Fruit fly (Drosophila melanogaster) whole organism, embryonic: ENCODE data around the gene Rai1.

Source experiments
- CG10462 ChIP-seq: fragments of 200-800 bp; sonication (Bioruptor generic); optimal IDR thresholded peaks from 2 replicates; lab custom pipeline; 2016; ENCODE audit warnings: missing biosample characterization, missing genetic modification characterization
- CG11085 ChIP-seq: fragments of 200-800 bp; sonication (Bioruptor generic); IDR thresholded peaks from 2 replicates; pipeline ENCODE4 v1.3.6; 2022; ENCODE audit warnings: missing biosample characterization, missing genetic modification characterization
- CG11093 ChIP-seq: fragments of 200-800 bp; sonication (Bioruptor generic); IDR thresholded peaks from 3 replicates; pipeline ENCODE4 v1.3.6; 2022; ENCODE audit warnings: missing biosample characterization, missing genetic modification characterization
- CG12219 ChIP-seq: fragments of 200-800 bp; sonication (Bioruptor generic); optimal IDR thresholded peaks from 3 replicates; lab custom pipeline; 2018; ENCODE audit warnings: missing biosample characterization, mild to moderate bottlenecking, missing genetic modification characterization
- CG12769 ChIP-seq: fragments of 200-800 bp; sonication (Bioruptor generic); optimal IDR thresholded peaks from 2 replicates; lab custom pipeline; 2019; ENCODE audit warnings: missing biosample characterization, mild to moderate bottlenecking, missing genetic modification characterization, moderate library complexity
- CG14441 ChIP-seq: fragments of 200-800 bp; sonication (Bioruptor generic); IDR thresholded peaks from 2 replicates; pipeline ENCODE4 v1.3.6; 2022; ENCODE audit warnings: missing biosample characterization, missing genetic modification characterization
- CG30020 ChIP-seq: fragments of 200-800 bp; optimal IDR thresholded peaks from 2 replicates; lab custom pipeline; 2019; ENCODE audit warnings: missing biosample characterization, mild to moderate bottlenecking, missing genetic modification characterization, moderate library complexity
- CG3065 ChIP-seq: fragments of 200-800 bp; sonication (Bioruptor generic); optimal IDR thresholded peaks from 2 replicates; lab custom pipeline; 2016; ENCODE audit warnings: missing biosample characterization, missing genetic modification characterization
- CG3281 ChIP-seq: fragments of 200-800 bp; sonication (Bioruptor generic); optimal IDR thresholded peaks from 3 replicates; lab custom pipeline; 2017; ENCODE audit warnings: missing biosample characterization, mild to moderate bottlenecking, missing genetic modification characterization
- CG6175 ChIP-seq: fragments of 200-800 bp; sonication (Bioruptor generic); IDR thresholded peaks from 3 replicates; pipeline ENCODE4 v1.3.6; 2022; ENCODE audit warnings: missing biosample characterization, missing genetic modification characterization
- CG6791 ChIP-seq: fragments of 200-800 bp; sonication (Bioruptor generic); IDR thresholded peaks from 3 replicates; pipeline ENCODE4 v1.3.6; 2022; ENCODE audit warnings: missing biosample characterization, missing genetic modification characterization; ENCODE audit not compliant: partially characterized antibody
- CTCF ChIP-seq: fragments of 200-800 bp; sonication (Bioruptor generic); optimal IDR thresholded peaks from 2 replicates; lab custom pipeline; 2017; ENCODE audit warnings: missing biosample characterization, mild to moderate bottlenecking, missing genetic modification characterization, moderate library complexity
- CoRest ChIP-seq: fragments of 200-800 bp; sonication (Bioruptor generic); optimal IDR thresholded peaks from 3 replicates; lab custom pipeline; 2018; ENCODE audit warnings: missing biosample characterization, mild to moderate bottlenecking, missing genetic modification characterization, moderate library complexity
- D ChIP-seq, 2 experiments: fragments of 200-800 bp in 1 of 2; fragments of >200 bp in 1 of 2; sonication (Bioruptor generic) in 1 of 2; optimal IDR thresholded peaks; 2 replicates in 1 of 2; 3 replicates in 1 of 2; lab custom pipeline; 2017; ENCODE audit warnings: mild to moderate bottlenecking in 1 of 2, missing biosample characterization in 1 of 2, missing genetic modification characterization in 1 of 2, missing genetic modification reagents in 1 of 2
- Dip2 ChIP-seq: fragments of 200-800 bp; sonication (Bioruptor generic); IDR thresholded peaks from 2 replicates; pipeline ENCODE4 v1.3.6; 2022; ENCODE audit warnings: missing biosample characterization, missing genetic modification characterization
- Dref ChIP-seq: fragments of 200-800 bp; sonication (Bioruptor generic); IDR thresholded peaks from 2 replicates; pipeline ENCODE4 v1.3.6; 2022; ENCODE audit warnings: missing biosample characterization, missing genetic modification characterization
- Drgx ChIP-seq: fragments of 200-800 bp; sonication (Bioruptor generic); IDR thresholded peaks from 2 replicates; pipeline ENCODE4 v1.3.6; 2022; ENCODE audit warnings: missing biosample characterization, missing genetic modification characterization
- HmgZ ChIP-seq: fragments of 200-800 bp; sonication (Bioruptor generic); optimal IDR thresholded peaks from 2 replicates; lab custom pipeline; 2018; ENCODE audit warnings: missing biosample characterization, mild to moderate bottlenecking, missing genetic modification characterization
- Hmr ChIP-seq: fragments of 200-800 bp; sonication (Bioruptor generic); optimal IDR thresholded peaks from 3 replicates; lab custom pipeline; 2017; ENCODE audit warnings: mild to moderate bottlenecking, missing biosample characterization, missing genetic modification reagents, missing genetic modification characterization
- Hr78 ChIP-seq, 2 experiments: fragments of 200-800 bp in 1 of 2; fragments of >200 bp in 1 of 2; sonication (Bioruptor generic) in 1 of 2; optimal IDR thresholded peaks; 2 replicates each; lab custom pipeline; 2017 to 2019; ENCODE audit warnings: missing biosample characterization in 2 of 2, missing genetic modification characterization in 2 of 2, mild to moderate bottlenecking in 1 of 2, moderate library complexity in 1 of 2
- NC2β ChIP-seq: fragments of 200-800 bp; sonication (Bioruptor generic); optimal IDR thresholded peaks from 2 replicates; lab custom pipeline; 2016; ENCODE audit warnings: missing biosample characterization, missing genetic modification characterization
- Nf-YA ChIP-seq: fragments of 200-800 bp; sonication (Bioruptor generic); IDR thresholded peaks from 2 replicates; pipeline ENCODE4 v1.3.6; 2022; ENCODE audit warnings: missing biosample characterization, missing genetic modification characterization
- Scr ChIP-seq: fragments of 200-800 bp; sonication (Bioruptor generic); IDR thresholded peaks from 2 replicates; pipeline ENCODE4 v1.3.6; 2022; ENCODE audit warnings: missing biosample characterization, missing genetic modification characterization; ENCODE audit not compliant: partially characterized antibody
- Six4 ChIP-seq: fragments of 200-800 bp; sonication (Bioruptor generic); optimal IDR thresholded peaks from 2 replicates; lab custom pipeline; 2016; ENCODE audit warnings: missing biosample characterization, missing genetic modification characterization
- Ssrp ChIP-seq: fragments of 200-800 bp; sonication (Bioruptor generic); optimal IDR thresholded peaks from 2 replicates; lab custom pipeline; 2018; ENCODE audit warnings: missing biosample characterization, mild to moderate bottlenecking, missing genetic modification characterization, moderate library complexity
- TFAM ChIP-seq: fragments of 200-800 bp; sonication (Bioruptor generic); optimal IDR thresholded peaks from 2 replicates; lab custom pipeline; 2017; ENCODE audit warnings: missing biosample characterization, missing genetic modification characterization, inconsistent platforms
- btn ChIP-seq: fragments of 200-800 bp; sonication (Bioruptor generic); optimal IDR thresholded peaks from 2 replicates; lab custom pipeline; 2016; ENCODE audit warnings: missing biosample characterization, missing genetic modification characterization
- caup ChIP-seq: fragments of 200-800 bp; sonication (Bioruptor generic); optimal IDR thresholded peaks from 3 replicates; lab custom pipeline; 2017; ENCODE audit warnings: missing biosample characterization, mild to moderate bottlenecking, missing genetic modification characterization, moderate library complexity; ENCODE audit not compliant: severe bottlenecking
- chif ChIP-seq, 2 experiments: fragments of 200-800 bp; sonication (Bioruptor generic); optimal IDR thresholded peaks; 3 replicates each; lab custom pipeline; 2016; ENCODE audit warnings: missing biosample characterization in 2 of 2, missing genetic modification characterization in 2 of 2
- crol ChIP-seq: fragments of 200-800 bp; sonication (Bioruptor generic); IDR thresholded peaks from 2 replicates; pipeline ENCODE4 v1.3.6; 2022; ENCODE audit warnings: missing biosample characterization, missing genetic modification characterization
- crp ChIP-seq, 2 experiments: fragments of 200-800 bp; sonication (Bioruptor generic); optimal IDR thresholded peaks; 2 replicates in 1 of 2; 3 replicates in 1 of 2; lab custom pipeline; 2017; ENCODE audit warnings: missing biosample characterization in 2 of 2, missing genetic modification characterization in 2 of 2, mild to moderate bottlenecking in 1 of 2, moderate library complexity in 1 of 2
- ewg ChIP-seq: fragments of 200-800 bp; sonication (Bioruptor generic); optimal IDR thresholded peaks from 3 replicates; lab custom pipeline; 2017; ENCODE audit warnings: mild to moderate bottlenecking, missing biosample characterization, missing genetic modification reagents, missing genetic modification characterization
- fu2 ChIP-seq: fragments of 200-800 bp; sonication (Bioruptor generic); optimal IDR thresholded peaks from 2 replicates; lab custom pipeline; 2016; ENCODE audit warnings: missing biosample characterization, missing genetic modification characterization
- gfzf ChIP-seq: fragments of 200-800 bp; sonication (Bioruptor generic); optimal IDR thresholded peaks from 2 replicates; lab custom pipeline; 2016; ENCODE audit warnings: missing biosample characterization, mild to moderate bottlenecking, missing genetic modification characterization, moderate library complexity
- insv ChIP-seq, 2 experiments: fragments of 200-800 bp; sonication (Bioruptor generic); optimal IDR thresholded peaks; 3 replicates each; lab custom pipeline; 2016 to 2018; ENCODE audit warnings: missing biosample characterization in 2 of 2, missing genetic modification characterization in 2 of 2
- klu ChIP-seq: fragments of 200-800 bp; sonication (Bioruptor generic); IDR thresholded peaks from 2 replicates; pipeline ENCODE4 v1.3.6; 2022; ENCODE audit warnings: missing biosample characterization, missing genetic modification characterization
- knrl ChIP-seq: fragments of 200-800 bp; sonication (Bioruptor generic); IDR thresholded peaks from 3 replicates; pipeline ENCODE4 v1.3.6; 2022; ENCODE audit warnings: missing biosample characterization, missing genetic modification characterization; ENCODE audit not compliant: partially characterized antibody
- odd ChIP-seq: fragments of 200-800 bp; sonication (Bioruptor generic); optimal IDR thresholded peaks from 2 replicates; lab custom pipeline; 2017; ENCODE audit warnings: missing biosample characterization, mild to moderate bottlenecking, missing genetic modification characterization
- pb ChIP-seq: fragments of 200-800 bp; sonication (Bioruptor generic); optimal IDR thresholded peaks from 3 replicates; lab custom pipeline; 2016; ENCODE audit warnings: missing biosample characterization, missing genetic modification characterization
- pnt ChIP-seq: fragments of 200-800 bp; sonication (Bioruptor generic); optimal IDR thresholded peaks from 3 replicates; lab custom pipeline; 2016; ENCODE audit warnings: missing biosample characterization, missing genetic modification characterization
- repo ChIP-seq: fragments of 200-800 bp; sonication (Bioruptor generic); optimal IDR thresholded peaks from 2 replicates; lab custom pipeline; 2016; ENCODE audit warnings: missing biosample characterization, missing genetic modification characterization
- sim ChIP-seq: fragments of 200-800 bp; sonication (Bioruptor generic); IDR thresholded peaks from 2 replicates; pipeline ENCODE4 v1.3.6; 2022; ENCODE audit warnings: missing biosample characterization, missing genetic modification characterization
- slbo ChIP-seq: fragments of 200-800 bp; sonication (Bioruptor generic); IDR thresholded peaks from 2 replicates; pipeline ENCODE4 v1.3.6; 2022; ENCODE audit warnings: missing biosample characterization, missing genetic modification characterization
- sqz ChIP-seq: fragments of 200-800 bp; sonication (Bioruptor generic); optimal IDR thresholded peaks from 3 replicates; lab custom pipeline; 2018; ENCODE audit warnings: missing biosample characterization, mild to moderate bottlenecking, missing genetic modification characterization
- stwl ChIP-seq: fragments of 200-800 bp; sonication (Bioruptor generic); optimal IDR thresholded peaks from 3 replicates; lab custom pipeline; 2018; ENCODE audit warnings: missing biosample characterization, mild to moderate bottlenecking, missing genetic modification characterization, moderate library complexity
- sug ChIP-seq: fragments of 200-800 bp; optimal IDR thresholded peaks from 2 replicates; lab custom pipeline; 2019; ENCODE audit warnings: missing biosample characterization, mild to moderate bottlenecking, missing genetic modification characterization, moderate library complexity
- tap ChIP-seq: fragments of 200-800 bp; optimal IDR thresholded peaks from 3 replicates; lab custom pipeline; 2019; ENCODE audit warnings: missing biosample characterization, mild to moderate bottlenecking, missing genetic modification characterization, moderate library complexity
- unc-4 ChIP-seq: fragments of 200-800 bp; sonication (Bioruptor generic); IDR thresholded peaks from 2 replicates; pipeline ENCODE4 v1.3.6; 2022; ENCODE audit warnings: missing biosample characterization, missing genetic modification characterization; ENCODE audit not compliant: partially characterized antibody
- usp ChIP-seq: fragments of >200 bp; optimal IDR thresholded peaks from 2 replicates; lab custom pipeline; 2017; ENCODE audit warnings: missing biosample characterization, missing genetic modification characterization
- wor ChIP-seq: fragments of 200-800 bp; sonication (Bioruptor generic); IDR thresholded peaks from 2 replicates; pipeline ENCODE4 v1.3.6; 2022; ENCODE audit warnings: missing biosample characterization, missing genetic modification characterization

Gene Rai1

DNA sequence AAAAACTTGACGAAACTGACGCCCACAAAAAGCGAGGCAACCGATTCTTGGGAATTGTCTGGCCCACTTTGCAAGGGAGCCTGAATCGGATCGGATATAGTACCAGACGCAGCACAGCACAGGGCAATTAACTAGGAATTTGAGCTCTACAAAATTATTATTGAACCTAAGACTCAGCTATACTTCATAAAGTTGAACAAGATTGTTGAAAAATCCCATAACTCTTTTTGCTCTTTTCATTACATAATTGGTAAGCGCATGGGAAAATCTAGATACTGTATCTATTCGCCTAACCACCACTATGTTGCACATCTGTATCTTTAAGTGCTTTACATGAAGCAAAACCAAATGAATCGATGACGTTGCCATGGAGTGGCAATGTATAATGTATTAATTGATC is 30.0 kb upstream of the Rai1 start (continued):
- TF ChIP-seq CG10462, result peak; percentile 44
- no peak for TF ChIP-seq D (optimal IDR thresholded peaks at IDR 0.05; lab: Kevin White, UChicago)
- TF ChIP-seq D (GFP tag; optimal IDR thresholded peaks at IDR 0.05; lab: Kevin White, UChicago), result peak; percentile 82
- peak; percentile 75 for TF ChIP-seq CoRest
- peak; percentile 71 for TF ChIP-seq pnt (GFP tag; lab: Kevin White, UChicago)
- TF ChIP-seq crp (GFP tag; optimal IDR thresholded peaks at IDR 0.05; lab: Kevin White, UChicago), result peak in 1 of 2 experiments; percentile 13
- no peak for TF ChIP-seq crol (GFP tag; lab: Robert Waterston, UW)
- TF ChIP-seq Drgx (GFP tag; lab: Robert Waterston, UW), result peak; percentile 86
- peak; percentile 69 for TF ChIP-seq odd (GFP tag; lab: Kevin White, UChicago)
- TF ChIP-seq CG12219 (GFP tag; lab: Kevin White, UChicago), result peak; percentile 80
- TF ChIP-seq Hmr (GFP tag; lab: Kevin White, UChicago), result peak; percentile 42
- peak; percentile 9 for TF ChIP-seq CG3065
- TF ChIP-seq unc-4, result no peak
- TF ChIP-seq knrl (GFP tag; lab: Robert Waterston, UW), result no peak
- TF ChIP-seq CG14441 (GFP tag; lab: Robert Waterston, UW), result peak; percentile 70
- TF ChIP-seq btn (GFP tag; lab: Kevin White, UChicago), result peak; percentile 73
- no peak for TF ChIP-seq Scr (GFP tag; lab: Robert Waterston, UW)
- peak; percentile 51 for TF ChIP-seq NC2β (GFP tag; lab: Kevin White, UChicago)
- TF ChIP-seq sqz (GFP tag; lab: Kevin White, UChicago), result peak; percentile 10
- peak; percentile 65 for TF ChIP-seq wor (GFP tag; lab: Robert Waterston, UW)
- TF ChIP-seq Dref (GFP tag; lab: Robert Waterston, UW), result no peak
- TF ChIP-seq klu, result no peak
- peak; percentile 22 for TF ChIP-seq CG30020 (tag; lab: Kevin White, UChicago)
- no peak for TF ChIP-seq CG6791 (GFP tag; lab: Robert Waterston, UW)
- no peak for TF ChIP-seq sim (GFP tag; lab: Robert Waterston, UW)
- no peak for TF ChIP-seq TFAM (GFP tag; lab: Kevin White, UChicago)
- TF ChIP-seq sug (tag; lab: Kevin White, UChicago), result no peak
- TF ChIP-seq caup (GFP tag; lab: Kevin White, UChicago), result peak; percentile 9
- TF ChIP-seq CG11093 (GFP tag; lab: Robert Waterston, UW), result 0 out of 3 replicates have a peak, but pooled peaks have one; percentile 15
- TF ChIP-seq tap (tag; lab: Kevin White, UChicago), result peak; percentile 76
- TF ChIP-seq Six4 (GFP tag; lab: Kevin White, UChicago), result peak; percentile 57
- TF ChIP-seq Nf-YA, result peak; percentile 50; the same call in 1 of the 2 replicates
- TF ChIP-seq CG3281 (GFP tag; lab: Kevin White, UChicago), result peak; percentile 6
- TF ChIP-seq usp (GFP tag; lab: Kevin White, UChicago), result no peak
- TF ChIP-seq CG6175, result no peak
- TF ChIP-seq HmgZ (tag; lab: Kevin White, UChicago), result peak; percentile 16
- TF ChIP-seq CG12769, result peak; percentile 78
- TF ChIP-seq stwl, result no peak
- TF ChIP-seq repo (GFP tag; lab: Kevin White, UChicago), result peak; percentile 60
- TF ChIP-seq insv (GFP tag; optimal IDR thresholded peaks at IDR 0.05; lab: Kevin White, UChicago), result no peak
- TF ChIP-seq CG11085 (GFP tag; lab: Robert Waterston, UW), result peak; percentile 52; the same call in 1 of the 2 replicates
- no peak for TF ChIP-seq Dip2
- TF ChIP-seq ewg (GFP tag; lab: Kevin White, UChicago), result peak; percentile 68
- no peak for TF ChIP-seq fu2
- TF ChIP-seq gfzf, result no peak
- peak; percentile 72 to 82 for TF ChIP-seq chif (GFP tag; optimal IDR thresholded peaks at IDR 0.05; lab: Kevin White, UChicago)
- peak; percentile 76 for TF ChIP-seq Ssrp (tag; lab: Kevin White, UChicago)
- TF ChIP-seq slbo, result peak; percentile 66
- TF ChIP-seq CTCF (GFP tag; lab: Kevin White, UChicago), result peak; percentile 49
- peak; percentile 63 for TF ChIP-seq pb (GFP tag; lab: Kevin White, UChicago)
- peak in 1 of 2 experiments; percentile 61 for TF ChIP-seq Hr78 (GFP tag; optimal IDR thresholded peaks at IDR 0.05; lab: Kevin White, UChicago)
